Worm (Caenorhabditis elegans) whole organism, young adult: Measurements from ENCODE around the gene F53H4.2.

ENCODE experiments used
- B0261.1 ChIP-seq: sonication (generic microtip); optimal IDR thresholded peaks from 2 replicates; lab custom pipeline; 2016; ENCODE audit warnings: mild to moderate bottlenecking, missing genetic modification characterization, moderate library complexity, missing compliant biosample characterization
- F39B2.1 ChIP-seq: fragments of 200-800 bp; sonication (Bioruptor generic); IDR thresholded peaks from 2 replicates; pipeline ENCODE4 v1.3.6; 2022; ENCODE audit warnings: missing genetic modification reagents, missing genetic modification characterization, missing compliant biosample characterization
- ccch-3 ChIP-seq: fragments of 200-800 bp; sonication (Bioruptor generic); optimal IDR thresholded peaks from 2 replicates; lab custom pipeline; 2018; ENCODE audit warnings: mild to moderate bottlenecking, missing genetic modification characterization, missing compliant biosample characterization
- let-607 ChIP-seq, 2 experiments: fragments of 200-800 bp in 1 of 2; sonication (Bioruptor generic) in 1 of 2; sonication (generic microtip) in 1 of 2; optimal IDR thresholded peaks; 2 replicates each; lab custom pipeline; 2016 to 2018; ENCODE audit warnings: mild to moderate bottlenecking in 2 of 2, missing compliant biosample characterization in 2 of 2, missing genetic modification characterization in 2 of 2, moderate library complexity in 2 of 2, missing genotype in 1 of 2
- unc-130 ChIP-seq: sonication (generic microtip); optimal IDR thresholded peaks from 2 replicates; lab custom pipeline; 2016; ENCODE audit warnings: missing genetic modification reagents, missing genetic modification characterization, missing compliant biosample characterization
- ztf-22 ChIP-seq: fragments of 200-800 bp; sonication (Bioruptor generic); optimal IDR thresholded peaks from 2 replicates; lab custom pipeline; 2018; ENCODE audit warnings: mild to moderate bottlenecking, missing genetic modification characterization, moderate library complexity, missing compliant biosample characterization

ce11 chrX:15841086-15841622 lies 15.8 kb upstream of the F53H4.2 start, which contains the start of gene serp-1.1:
- TF ChIP-seq F39B2.1 (0 out of 2 replicates have a peak, but pooled peaks have one; percentile 46), ztf-22 (GFP tag; lab: Kevin White, UChicago) (peak; percentile 98), let-607 (tag; optimal IDR thresholded peaks at IDR 0.05; lab: Kevin White, UChicago) (peak; percentile 100), unc-130 (GFP tag; lab: Kevin White, UChicago) (no peak), ccch-3 (no peak), B0261.1 (tag; lab: Kevin White, UChicago) (peak; percentile 38)
